Worm (Caenorhabditis elegans) whole organism, L1 larva: ENCODE data around the gene wrt-1.

Experiments
- alr-1 ChIP-seq: fragments of 200-800 bp; sonication (Bioruptor generic); optimal IDR thresholded peaks from 2 replicates; lab custom pipeline; 2018; ENCODE audit warnings: borderline replicate concordance, mild to moderate bottlenecking, missing genetic modification characterization, missing compliant biosample characterization
- ceh-8 ChIP-seq: fragments of 200-800 bp; sonication (Bioruptor generic); optimal IDR thresholded peaks from 2 replicates; lab custom pipeline; 2018; ENCODE audit warnings: mild to moderate bottlenecking, missing genetic modification characterization, moderate library complexity, missing compliant biosample characterization
- ceh-82 ChIP-seq, 3 experiments: fragments of 150-350 bp in 1 of 3; sonication (generic microtip) in 2 of 3; optimal IDR thresholded peaks; 2 replicates each; lab custom pipeline; 2014 to 2017; ENCODE audit warnings: missing biosample characterization in 3 of 3, missing genetic modification characterization in 3 of 3
- zag-1 ChIP-seq: fragments of 150-350 bp; optimal IDR thresholded peaks from 2 replicates; lab custom pipeline; 2014; ENCODE audit warnings: missing biosample characterization, missing genetic modification characterization

ce11 chrII:7558864-7559263 lies 28.1 kb downstream of the wrt-1 start:
- TF ChIP-seq zag-1 (tag; lab: Kevin White, UChicago) (no peak), ceh-8 (no peak), alr-1 (tag; lab: Kevin White, UChicago) (no peak), ceh-82 (tag; optimal IDR thresholded peaks at IDR 0.05; lab: Kevin White, UChicago) (no peak)
